Fruit fly (Drosophila melanogaster): Measurements from ENCODE around the gene CG6661.

CG6661 gene

dm6 chr3L:14036867-14037313 is 2.3 kb downstream of the CG6661 start, which contains the start of gene Hsp110 (continued):
- no peak for TF ChIP-seq CG15479 (GFP tag; optimal IDR thresholded peaks at IDR 0.05)
- TF ChIP-seq tll (GFP tag; optimal IDR thresholded peaks at IDR 0.05), result no peak
- no peak for TF ChIP-seq hkb (optimal IDR thresholded peaks at IDR 0.05)
- TF ChIP-seq hkb (GFP tag; IDR thresholded peaks at IDR 0.05), result peak; percentile 19; the same call in 1 of the 2 replicates
- peak; percentile 22 for TF ChIP-seq BtbVII (GFP tag; optimal IDR thresholded peaks at IDR 0.05)
- 0 out of 3 replicates have a peak, but pooled peaks have one; percentile 37 for TF ChIP-seq row (GFP tag; IDR thresholded peaks at IDR 0.05)
- no peak for TF ChIP-seq lov (optimal IDR thresholded peaks at IDR 0.05)
- TF ChIP-seq lov (GFP tag; IDR thresholded peaks at IDR 0.05), result no peak
- peak; percentile 52 for TF ChIP-seq CG17829 (tag; optimal IDR thresholded peaks at IDR 0.05)
- TF ChIP-seq CG11247 (GFP tag; IDR thresholded peaks at IDR 0.05), result no peak
- TF ChIP-seq Trl (optimal IDR thresholded peaks at IDR 0.05), result no peak
- TF ChIP-seq Trl (GFP tag; optimal IDR thresholded peaks at IDR 0.05), result peak; percentile 17
- TF ChIP-seq CG10366 (GFP tag; IDR thresholded peaks at IDR 0.05), result no peak
- peak; percentile 99 for TF ChIP-seq inv (GFP tag; IDR thresholded peaks at IDR 0.05; ENCODE audit: partially characterized antibody)
- TF ChIP-seq CG17361 (GFP tag; IDR thresholded peaks at IDR 0.05), result peak; percentile 26; the same call in 1 of the 3 replicates
- peak; percentile 14 for TF ChIP-seq CG12155 (GFP tag; optimal IDR thresholded peaks at IDR 0.05)
- peak; percentile 25; the same call in 1 of the 2 replicates for TF ChIP-seq CG17328 (GFP tag; IDR thresholded peaks at IDR 0.05)
- TF ChIP-seq CG2120 (GFP tag; optimal IDR thresholded peaks at IDR 0.05), result peak; percentile 51
- TF ChIP-seq CG14860 (GFP tag; IDR thresholded peaks at IDR 0.05; ENCODE audit: partially characterized antibody), result peak; percentile 98
- TF ChIP-seq CG1792 (GFP tag; optimal IDR thresholded peaks at IDR 0.05), result peak; percentile 25
- peak; percentile 42 for TF ChIP-seq CG2712 (tag; optimal IDR thresholded peaks at IDR 0.05)
- TF ChIP-seq crp (GFP tag; optimal IDR thresholded peaks at IDR 0.05), result no peak
- TF ChIP-seq trem (tag; optimal IDR thresholded peaks at IDR 0.05), result peak; percentile 65
- TF ChIP-seq sna (GFP tag; IDR thresholded peaks at IDR 0.05; ENCODE audit: partially characterized antibody), result peak; percentile 97
- TF ChIP-seq Stat92E (GFP tag; optimal IDR thresholded peaks at IDR 0.05), result peak in 1 of 3 experiments; percentile 14
- TF ChIP-seq CG12391 (tag; optimal IDR thresholded peaks at IDR 0.05), result peak; percentile 31
- TF ChIP-seq grn (GFP tag; optimal IDR thresholded peaks at IDR 0.05), result peak; percentile 80
- TF ChIP-seq dati (GFP tag; IDR thresholded peaks at IDR 0.05), result no peak
- TF ChIP-seq her (GFP tag; optimal IDR thresholded peaks at IDR 0.05), result peak; percentile 49
- TF ChIP-seq CG8944 (GFP tag; optimal IDR thresholded peaks at IDR 0.05), result no peak
- TF ChIP-seq CG7556 (GFP tag; optimal IDR thresholded peaks at IDR 0.05), result no peak
- TF ChIP-seq grau (tag; optimal IDR thresholded peaks at IDR 0.05), result peak; percentile 16
- no peak for TF ChIP-seq Dip2 (GFP tag; IDR thresholded peaks at IDR 0.05)
- no peak for TF ChIP-seq luna (GFP tag; optimal IDR thresholded peaks at IDR 0.05)
- TF ChIP-seq Max (GFP tag; optimal IDR thresholded peaks at IDR 0.05), result peak; percentile 70
- TF ChIP-seq CG4707 (GFP tag; optimal IDR thresholded peaks at IDR 0.05), result no peak
- TF ChIP-seq CG8089 (GFP tag; optimal IDR thresholded peaks at IDR 0.05), result no peak
- TF ChIP-seq gfzf (GFP tag; optimal IDR thresholded peaks at IDR 0.05), result peak; percentile 27
- TF ChIP-seq dm (GFP tag; optimal IDR thresholded peaks at IDR 0.05), result peak; percentile 83
- TF ChIP-seq tna (GFP tag; IDR thresholded peaks at IDR 0.05; ENCODE audit: partially characterized antibody), result peak; percentile 99
- no peak for TF ChIP-seq psq (GFP tag; optimal IDR thresholded peaks at IDR 0.05)
- TF ChIP-seq CG17568 (GFP tag; optimal IDR thresholded peaks at IDR 0.05), result no peak
- no peak for TF ChIP-seq CG6175 (GFP tag; IDR thresholded peaks at IDR 0.05)
- peak; percentile 24; the same call in 1 of the 2 replicates for TF ChIP-seq vvl (GFP tag; IDR thresholded peaks at IDR 0.05)
- no peak for TF ChIP-seq stc (GFP tag; IDR thresholded peaks at IDR 0.05)
- TF ChIP-seq btn (GFP tag; optimal IDR thresholded peaks at IDR 0.05), result no peak
- TF ChIP-seq hbn (GFP tag; IDR thresholded peaks at IDR 0.05; ENCODE audit: partially characterized antibody), result peak; percentile 98
- no peak for TF ChIP-seq Neu2 (GFP tag; optimal IDR thresholded peaks at IDR 0.05; ENCODE audit: borderline replicate concordance)
- TF ChIP-seq mirr (GFP tag; optimal IDR thresholded peaks at IDR 0.05), result peak; percentile 51
- peak; percentile 69 for TF ChIP-seq exex (tag; optimal IDR thresholded peaks at IDR 0.05)
